Worm (Caenorhabditis elegans) whole organism, young adult: ENCODE data around the gene Y45F10D.6.

Source experiments
- C17E4.6 ChIP-seq: fragments of 200-800 bp; sonication (Bioruptor generic); IDR thresholded peaks from 2 replicates; pipeline ENCODE4 v1.3.6; 2022; ENCODE audit warnings: missing genetic modification reagents, missing genetic modification characterization, missing compliant biosample characterization
- F33H1.4 ChIP-seq: fragments of 200-800 bp; sonication (Bioruptor generic); IDR thresholded peaks from 2 replicates; pipeline ENCODE4 v1.3.6; 2022; ENCODE audit warnings: missing genetic modification reagents, missing genetic modification characterization, missing compliant biosample characterization
- F39B2.1 ChIP-seq: fragments of 200-800 bp; sonication (Bioruptor generic); IDR thresholded peaks from 2 replicates; pipeline ENCODE4 v1.3.6; 2022; ENCODE audit warnings: missing genetic modification reagents, missing genetic modification characterization, missing compliant biosample characterization
- F57C9.4 ChIP-seq: sonication (generic microtip); optimal IDR thresholded peaks from 2 replicates; lab custom pipeline; 2017; ENCODE audit warnings: mild to moderate bottlenecking, missing genetic modification characterization, missing compliant biosample characterization
- Y79H2A.3 ChIP-seq: fragments of 200-800 bp; sonication (Bioruptor generic); conservative IDR thresholded peaks from 2 replicates; pipeline ENCODE4 v1.3.6; 2022; ENCODE audit warnings: missing genetic modification reagents, missing genetic modification characterization, missing compliant biosample characterization
- aptf-2 ChIP-seq: fragments of 200-800 bp; sonication (Bioruptor generic); conservative IDR thresholded peaks from 2 replicates; pipeline ENCODE4 v1.3.6; 2022; ENCODE audit warnings: missing genetic modification reagents, missing genetic modification characterization, missing compliant biosample characterization
- attf-6 ChIP-seq: fragments of 200-800 bp; sonication (Bioruptor generic); IDR thresholded peaks from 2 replicates; pipeline ENCODE4 v1.3.6; 2022; ENCODE audit warnings: missing genetic modification reagents, missing genetic modification characterization, missing compliant biosample characterization
- ccch-3 ChIP-seq: fragments of 200-800 bp; sonication (Bioruptor generic); optimal IDR thresholded peaks from 2 replicates; lab custom pipeline; 2018; ENCODE audit warnings: mild to moderate bottlenecking, missing genetic modification characterization, missing compliant biosample characterization
- cebp-1 ChIP-seq, 2 experiments: fragments of 200-800 bp in 1 of 2; sonication (Bioruptor generic) in 1 of 2; sonication (generic microtip) in 1 of 2; IDR thresholded peaks in 1 of 2; optimal IDR thresholded peaks in 1 of 2; 2 replicates each; pipeline versions ENCODE4 v1.3.6 to Lab custom; 2017 to 2022; ENCODE audit warnings: missing compliant biosample characterization in 2 of 2, missing genetic modification characterization in 2 of 2, mild to moderate bottlenecking in 1 of 2, missing genetic modification reagents in 1 of 2, moderate library complexity in 1 of 2
- ceh-40 ChIP-seq: fragments of 200-800 bp; sonication (Bioruptor generic); IDR thresholded peaks from 2 replicates; pipeline ENCODE4 v1.3.6; 2022; ENCODE audit warnings: missing genetic modification characterization, missing compliant biosample characterization
- ceh-58 ChIP-seq: fragments of 200-800 bp; sonication (Bioruptor generic); IDR thresholded peaks from 2 replicates; pipeline ENCODE4 v1.3.6; 2022; ENCODE audit warnings: missing genetic modification characterization, missing compliant biosample characterization
- ceh-79 ChIP-seq: sonication (generic microtip); optimal IDR thresholded peaks from 2 replicates; lab custom pipeline; 2017; ENCODE audit warnings: mild to moderate bottlenecking, missing genetic modification characterization, missing compliant biosample characterization
- die-1 ChIP-seq: sonication (generic microtip); optimal IDR thresholded peaks from 2 replicates; lab custom pipeline; 2016; ENCODE audit warnings: missing genotype, mild to moderate bottlenecking, missing genetic modification characterization, missing compliant biosample characterization
- dox-1 ChIP-seq: fragments of 200-800 bp; sonication (Bioruptor generic); IDR thresholded peaks from 2 replicates; pipeline ENCODE4 v1.3.6; 2022; ENCODE audit warnings: missing genetic modification reagents, missing genetic modification characterization, missing compliant biosample characterization
- egrh-3 ChIP-seq: fragments of 200-800 bp; sonication (Bioruptor generic); IDR thresholded peaks from 2 replicates; pipeline ENCODE4 v1.3.6; 2022; ENCODE audit warnings: missing genetic modification reagents, missing genetic modification characterization, missing compliant biosample characterization
- hlh-26 ChIP-seq: fragments of 200-800 bp; sonication (Bioruptor generic); conservative IDR thresholded peaks from 2 replicates; pipeline ENCODE4 v1.3.6; 2022; ENCODE audit warnings: missing genetic modification reagents, missing genetic modification characterization, missing compliant biosample characterization
- hmg-20 ChIP-seq: fragments of 200-800 bp; sonication (Bioruptor generic); IDR thresholded peaks from 2 replicates; pipeline ENCODE4 v1.3.6; 2022; ENCODE audit warnings: missing genetic modification reagents, missing genetic modification characterization, missing compliant biosample characterization
- lag-1 ChIP-seq: fragments of 200-800 bp; sonication (Bioruptor generic); IDR thresholded peaks from 2 replicates; pipeline ENCODE4 v1.3.6; 2022; ENCODE audit warnings: missing genetic modification reagents, missing genetic modification characterization, missing compliant biosample characterization
- lin-26 ChIP-seq: fragments of 200-800 bp; sonication (Bioruptor generic); IDR thresholded peaks from 2 replicates; pipeline ENCODE4 v1.3.6; 2022; ENCODE audit warnings: missing genetic modification reagents, missing genetic modification characterization, missing compliant biosample characterization
- lin-54 ChIP-seq: fragments of 200-800 bp; sonication (Bioruptor generic); optimal IDR thresholded peaks from 2 replicates; lab custom pipeline; 2018; ENCODE audit warnings: mild to moderate bottlenecking, missing genetic modification characterization, missing compliant biosample characterization
- lsy-27 ChIP-seq: sonication (generic microtip); optimal IDR thresholded peaks from 2 replicates; lab custom pipeline; 2017; ENCODE audit warnings: missing genetic modification characterization, mild to moderate bottlenecking, missing compliant biosample characterization, antibody characterized with exemption, missing genotype, borderline replicate concordance; ENCODE audit not compliant: insufficient read depth
- madf-10 ChIP-seq: sonication (generic microtip); optimal IDR thresholded peaks from 2 replicates; lab custom pipeline; 2016; ENCODE audit warnings: mild to moderate bottlenecking, missing genetic modification characterization, missing compliant biosample characterization
- mxl-1 ChIP-seq: sonication (generic microtip); optimal IDR thresholded peaks from 2 replicates; lab custom pipeline; 2016; ENCODE audit warnings: missing genetic modification characterization, missing compliant biosample characterization
- nhr-120 ChIP-seq: fragments of 200-800 bp; sonication (Bioruptor generic); IDR thresholded peaks from 2 replicates; pipeline ENCODE4 v1.3.6; 2022; ENCODE audit warnings: missing genetic modification characterization, missing compliant biosample characterization
- nhr-27 ChIP-seq: fragments of 200-800 bp; sonication (Bioruptor generic); optimal IDR thresholded peaks from 2 replicates; lab custom pipeline; 2018; ENCODE audit warnings: mild to moderate bottlenecking, missing genetic modification characterization, moderate library complexity, missing compliant biosample characterization
- nhr-90 ChIP-seq: sonication (generic microtip); optimal IDR thresholded peaks from 2 replicates; lab custom pipeline; 2016; ENCODE audit warnings: missing genotype, mild to moderate bottlenecking, missing genetic modification characterization, missing compliant biosample characterization
- rcor-1 ChIP-seq: fragments of 200-800 bp; sonication (Bioruptor generic); IDR thresholded peaks from 2 replicates; pipeline ENCODE4 v1.3.6; 2022; ENCODE audit warnings: missing genetic modification reagents, missing genetic modification characterization, missing compliant biosample characterization
- repo-1 ChIP-seq: sonication (generic microtip); optimal IDR thresholded peaks from 2 replicates; lab custom pipeline; 2017; ENCODE audit warnings: mild to moderate bottlenecking, missing genetic modification characterization, missing compliant biosample characterization
- snpc-1.3 ChIP-seq: sonication (generic microtip); optimal IDR thresholded peaks from 2 replicates; lab custom pipeline; 2017; ENCODE audit warnings: missing genetic modification characterization, mild to moderate bottlenecking, missing compliant biosample characterization, antibody characterized with exemption, moderate library complexity, missing genotype, missing genetic modification reagents; ENCODE audit not compliant: insufficient read depth
- snpc-4 ChIP-seq, 5 experiments: fragments of 150-350 bp in 1 of 5; sonication (generic microtip) in 4 of 5; optimal IDR thresholded peaks; 2 replicates each; lab custom pipeline; 2014 to 2018; ENCODE audit warnings: missing genetic modification characterization in 5 of 5, missing biosample characterization in 3 of 5, antibody characterized with exemption in 2 of 5, mild to moderate bottlenecking in 2 of 5, missing compliant biosample characterization in 2 of 5, missing genotype in 2 of 5, moderate library complexity in 2 of 5, missing genetic modification reagents in 1 of 5
- tbx-9 ChIP-seq: sonication (generic microtip); optimal IDR thresholded peaks from 2 replicates; lab custom pipeline; 2016; ENCODE audit warnings: borderline replicate concordance, missing genetic modification characterization, inconsistent platforms, missing compliant biosample characterization
- tlf-1 ChIP-seq: fragments of 200-800 bp; sonication (Bioruptor generic); optimal IDR thresholded peaks from 2 replicates; lab custom pipeline; 2018; ENCODE audit warnings: mild to moderate bottlenecking, missing genetic modification characterization, missing compliant biosample characterization
- zfh-2 ChIP-seq: fragments of 200-800 bp; sonication (Bioruptor generic); conservative IDR thresholded peaks from 2 replicates; pipeline ENCODE4 v1.3.6; 2022; ENCODE audit warnings: missing genetic modification reagents, missing genetic modification characterization, missing compliant biosample characterization
- zim-3 ChIP-seq: sonication (generic microtip); optimal IDR thresholded peaks from 2 replicates; lab custom pipeline; 2017; ENCODE audit warnings: mild to moderate bottlenecking, missing genetic modification characterization, moderate library complexity, missing compliant biosample characterization
- ztf-22 ChIP-seq: fragments of 200-800 bp; sonication (Bioruptor generic); optimal IDR thresholded peaks from 2 replicates; lab custom pipeline; 2018; ENCODE audit warnings: mild to moderate bottlenecking, missing genetic modification characterization, moderate library complexity, missing compliant biosample characterization

Y45F10D.6 gene

DNA sequence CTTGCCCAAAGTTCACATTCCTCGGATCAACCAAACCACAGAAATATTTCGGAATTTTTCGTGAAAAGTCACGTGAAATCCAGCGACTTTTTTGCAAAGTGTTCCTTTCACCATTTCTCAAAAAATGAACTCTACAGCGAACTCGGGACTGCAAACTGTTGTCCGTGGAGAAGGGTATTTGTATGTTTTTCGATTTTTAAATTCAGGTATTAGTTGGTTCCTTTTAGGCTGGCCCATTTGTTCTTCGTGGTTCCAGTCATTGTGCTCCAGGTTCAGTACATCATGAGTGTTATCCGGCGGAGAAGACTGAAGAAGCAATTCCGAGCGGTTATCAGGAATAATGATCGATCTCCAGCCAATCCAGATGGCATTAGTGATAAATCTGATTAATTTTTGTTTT, 21.0 kb downstream of the Y45F10D.6 start:
- TF ChIP-seq aptf-2 (GFP tag; lab: Robert Waterston, UW) (no peak), mxl-1 (tag; lab: Kevin White, UChicago) (no peak), attf-6 (0 out of 2 replicates have a peak, but pooled peaks have one; percentile 33)

DNA sequence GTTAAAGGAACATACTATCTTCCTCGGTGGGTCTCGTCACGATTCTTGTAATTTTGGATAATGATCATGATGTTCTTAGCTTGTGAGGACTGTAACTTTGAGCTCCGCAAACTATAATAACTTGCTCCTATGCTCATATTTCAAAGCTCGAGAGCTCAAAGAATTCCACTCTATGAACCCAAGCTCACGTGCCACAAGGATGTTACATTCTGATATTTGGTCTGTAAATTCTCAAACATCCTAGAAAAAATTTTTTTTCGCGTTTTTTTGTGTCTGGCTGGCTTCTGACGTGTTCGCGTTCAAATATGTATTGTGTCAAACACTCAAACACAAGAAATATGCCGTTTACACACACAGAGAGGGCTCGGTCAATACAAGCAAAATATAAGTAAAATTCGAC, 21.6 kb downstream of the Y45F10D.6 start, which contains the start of gene Y45F10D.16:
TSS of gene Y45F10D.16 (plus strand) at position 301 of the 400 bp plus-strand sequence.
- TF ChIP-seq lag-1 (GFP tag; lab: Robert Waterston, UW) (no peak), ceh-79 (tag; lab: Kevin White, UChicago) (no peak), egrh-3 (GFP tag; lab: Robert Waterston, UW) (no peak), F39B2.1 (no peak), lsy-27 (tag; lab: Kevin White, UChicago) (no peak), rcor-1 (GFP tag; lab: Robert Waterston, UW) (no peak), hmg-20 (GFP tag; lab: Robert Waterston, UW) (no peak), ceh-58 (GFP tag; lab: Robert Waterston, UW) (no peak), nhr-27 (no peak), nhr-120 (GFP tag; lab: Robert Waterston, UW) (no peak), snpc-1.3 (tag; lab: Kevin White, UChicago) (no peak), snpc-4 (GFP tag; optimal IDR thresholded peaks at IDR 0.05; lab: Kevin White, UChicago) (no peak), snpc-4 (tag; optimal IDR thresholded peaks at IDR 0.05; lab: Kevin White, UChicago) (no peak), madf-10 (tag; lab: Kevin White, UChicago) (no peak), hlh-26 (no peak), ztf-22 (GFP tag; lab: Kevin White, UChicago) (no peak), F33H1.4 (GFP tag; lab: Robert Waterston, UW) (no peak), F57C9.4 (tag; lab: Kevin White, UChicago) (no peak), zim-3 (tag; lab: Kevin White, UChicago) (no peak)

- TF ChIP-seq die-1: no peak
- TF ChIP-seq, all 124 proteins: peak for 0
Measured at ce11 chrIV:13774578-13774977, 23.1 kb downstream of the Y45F10D.6 start, which contains the start of gene Y45F10D.2. Y45F10D.2 (minus strand) TSS chrIV:13774678.

- TF ChIP-seq ccch-3 (GFP tag; lab: Kevin White, UChicago): no peak
- no peak for TF ChIP-seq lin-54 (GFP tag; lab: Kevin White, UChicago)
- TF ChIP-seq cebp-1 (GFP tag; IDR thresholded peaks at IDR 0.05; lab: Robert Waterston, UW): no peak
- no peak for TF ChIP-seq cebp-1 (tag; optimal IDR thresholded peaks at IDR 0.05; lab: Kevin White, UChicago)
- TF ChIP-seq lin-26 (GFP tag; lab: Robert Waterston, UW): no peak
- no peak for TF ChIP-seq tbx-9
- no peak for TF ChIP-seq C17E4.6 (GFP tag; lab: Robert Waterston, UW)
- TF ChIP-seq nhr-90 (tag; lab: Kevin White, UChicago): no peak
- no peak for TF ChIP-seq Y79H2A.3 (GFP tag; lab: Robert Waterston, UW)
- TF ChIP-seq dox-1 (GFP tag; lab: Robert Waterston, UW): no peak
- TF ChIP-seq zfh-2: no peak
- no peak for TF ChIP-seq ceh-40 (GFP tag; lab: Robert Waterston, UW)
- TF ChIP-seq repo-1 (tag; lab: Kevin White, UChicago): no peak
- TF ChIP-seq lsy-27 (tag; lab: Kevin White, UChicago): no peak
- TF ChIP-seq snpc-1.3 (tag; lab: Kevin White, UChicago): no peak
- no peak for TF ChIP-seq tlf-1
Measured at ce11 chrIV:13764708-13765107, 33.0 kb downstream of the Y45F10D.6 start.
